Worm (Caenorhabditis elegans) whole organism, L1 larva: ENCODE results near the gene lge-1.
A peak's percentile ranks its signal among the peaks of the same experiment; 100 is the strongest.

Experiments used
- aha-1 ChIP-seq: fragments of 150-350 bp; optimal IDR thresholded peaks from 2 replicates; lab custom pipeline; 2014; ENCODE audit warnings: missing biosample characterization, missing genetic modification characterization
- fos-1 ChIP-seq: fragments of 150-350 bp; optimal IDR thresholded peaks from 2 replicates; lab custom pipeline; 2014; ENCODE audit warnings: missing biosample characterization, missing genetic modification characterization
- lin-39 ChIP-seq: fragments of 150-350 bp; optimal IDR thresholded peaks from 2 replicates; lab custom pipeline; 2014; ENCODE audit warnings: missing biosample characterization, missing genetic modification reagents, missing genetic modification characterization
- nhr-12 ChIP-seq: sonication (generic microtip); optimal IDR thresholded peaks from 2 replicates; lab custom pipeline; 2017; ENCODE audit warnings: missing biosample characterization, missing genetic modification characterization
- nhr-90 ChIP-seq: sonication (generic microtip); optimal IDR thresholded peaks from 2 replicates; lab custom pipeline; 2016; ENCODE audit warnings: mild to moderate bottlenecking, missing genetic modification characterization, missing compliant biosample characterization; ENCODE audit not compliant: poor library complexity
- unc-30 ChIP-seq: sonication (generic microtip); optimal IDR thresholded peaks from 2 replicates; lab custom pipeline; 2017; ENCODE audit warnings: missing biosample characterization, missing genetic modification characterization

DNA sequence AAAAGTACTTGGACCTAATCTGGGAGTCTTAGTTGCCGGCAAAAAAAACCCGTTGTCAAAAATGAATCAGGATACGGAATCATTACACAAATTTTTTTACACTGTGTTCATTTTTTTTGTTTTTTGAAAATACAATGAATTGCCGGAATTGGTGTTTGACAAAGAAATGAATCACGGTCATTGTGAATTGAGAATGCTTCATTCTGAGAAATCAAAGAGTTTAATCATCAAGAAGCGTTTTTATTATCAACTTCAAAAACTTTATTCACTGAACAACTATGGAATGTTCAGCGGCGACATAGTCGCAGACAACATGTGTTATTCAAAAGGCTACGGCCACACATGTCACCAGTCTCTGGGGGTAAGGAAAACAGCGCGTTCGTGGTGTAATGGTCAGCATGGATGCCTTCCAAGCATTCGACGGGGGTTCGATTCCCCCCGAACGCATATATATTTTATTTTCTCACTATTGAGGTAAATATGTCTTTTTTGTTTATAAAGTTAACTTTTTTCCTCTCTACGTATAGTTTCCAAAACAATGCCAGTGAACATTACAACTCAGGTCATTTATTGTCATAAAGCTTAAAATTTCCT is 2.8 kb upstream of the lge-1 start, which contains the start of gene nas-10:
- TF ChIP-seq lin-39 (no peak), unc-30 (tag; lab: Kevin White, UChicago) (no peak), nhr-12 (tag; lab: Kevin White, UChicago) (no peak), fos-1 (no peak), nhr-90 (tag; lab: Kevin White, UChicago) (peak; percentile 73), aha-1 (tag; lab: Kevin White, UChicago) (no peak)
